Fruit fly (Drosophila melanogaster) whole organism, embryonic: ENCODE data around the gene pyx.

Experiments
- Bdp1 ChIP-seq: fragments of 200-800 bp; sonication (Bioruptor generic); optimal IDR thresholded peaks from 3 replicates; lab custom pipeline; 2016; ENCODE audit warnings: missing biosample characterization, missing genetic modification characterization
- Bgb ChIP-seq: fragments of 200-800 bp; sonication (Bioruptor generic); IDR thresholded peaks from 2 replicates; pipeline ENCODE4 v1.3.6; 2022; ENCODE audit warnings: missing biosample characterization, missing genetic modification characterization; ENCODE audit not compliant: partially characterized antibody
- CG13287 ChIP-seq: fragments of 200-800 bp; sonication (Bioruptor generic); IDR thresholded peaks from 2 replicates; pipeline ENCODE4 v1.3.6; 2022; ENCODE audit warnings: missing biosample characterization, missing genetic modification characterization; ENCODE audit not compliant: partially characterized antibody
- CG13894 ChIP-seq: fragments of 200-800 bp; sonication (Bioruptor generic); optimal IDR thresholded peaks from 3 replicates; lab custom pipeline; 2018; ENCODE audit warnings: missing biosample characterization, mild to moderate bottlenecking, missing genetic modification characterization, moderate library complexity
- CG15601 ChIP-seq: fragments of 200-800 bp; sonication (Bioruptor generic); optimal IDR thresholded peaks from 3 replicates; lab custom pipeline; 2019; ENCODE audit warnings: missing biosample characterization, mild to moderate bottlenecking, missing genetic modification characterization, moderate library complexity
- CG16779 ChIP-seq: fragments of 200-800 bp; sonication (Bioruptor generic); IDR thresholded peaks from 2 replicates; pipeline ENCODE4 v1.3.6; 2022; ENCODE audit warnings: missing biosample characterization, missing genetic modification characterization
- CG16813 ChIP-seq: fragments of 200-800 bp; sonication (Bioruptor generic); IDR thresholded peaks from 3 replicates; pipeline ENCODE4 v1.3.6; 2022; ENCODE audit warnings: missing biosample characterization, missing genetic modification characterization; ENCODE audit not compliant: partially characterized antibody
- CG17568 ChIP-seq: fragments of 200-800 bp; sonication (Bioruptor generic); optimal IDR thresholded peaks from 2 replicates; lab custom pipeline; 2018; ENCODE audit warnings: missing biosample characterization, mild to moderate bottlenecking, missing genetic modification characterization, moderate library complexity
- CG2199 ChIP-seq: fragments of 200-800 bp; sonication (Bioruptor generic); IDR thresholded peaks from 3 replicates; pipeline ENCODE4 v1.3.6; 2022; ENCODE audit warnings: missing biosample characterization, missing genetic modification characterization
- CG3065 ChIP-seq: fragments of 200-800 bp; sonication (Bioruptor generic); optimal IDR thresholded peaks from 2 replicates; lab custom pipeline; 2016; ENCODE audit warnings: missing biosample characterization, missing genetic modification characterization
- CG4820 ChIP-seq: fragments of 200-800 bp; sonication (Bioruptor generic); optimal IDR thresholded peaks from 3 replicates; lab custom pipeline; 2016; ENCODE audit warnings: missing biosample characterization, missing genetic modification characterization
- CG6791 ChIP-seq: fragments of 200-800 bp; sonication (Bioruptor generic); IDR thresholded peaks from 3 replicates; pipeline ENCODE4 v1.3.6; 2022; ENCODE audit warnings: missing biosample characterization, missing genetic modification characterization; ENCODE audit not compliant: partially characterized antibody
- CG7357 ChIP-seq: fragments of 200-800 bp; sonication (Bioruptor generic); IDR thresholded peaks from 3 replicates; pipeline ENCODE4 v1.3.6; 2022; ENCODE audit warnings: missing biosample characterization, missing genetic modification characterization
- D ChIP-seq, 2 experiments: fragments of 200-800 bp in 1 of 2; fragments of >200 bp in 1 of 2; sonication (Bioruptor generic) in 1 of 2; optimal IDR thresholded peaks; 2 replicates in 1 of 2; 3 replicates in 1 of 2; lab custom pipeline; 2017; ENCODE audit warnings: mild to moderate bottlenecking in 1 of 2, missing biosample characterization in 1 of 2, missing genetic modification characterization in 1 of 2, missing genetic modification reagents in 1 of 2
- Doc2 ChIP-seq: fragments of 200-800 bp; sonication (Bioruptor generic); IDR thresholded peaks from 2 replicates; pipeline ENCODE4 v1.3.6; 2022; ENCODE audit warnings: missing biosample characterization, missing genetic modification characterization
- Fer3 ChIP-seq: fragments of 200-800 bp; sonication (Bioruptor generic); optimal IDR thresholded peaks from 2 replicates; lab custom pipeline; 2018; ENCODE audit warnings: missing biosample characterization, mild to moderate bottlenecking, missing genetic modification characterization, moderate library complexity
- HLH4C ChIP-seq: fragments of 200-800 bp; sonication (Bioruptor generic); IDR thresholded peaks from 3 replicates; pipeline ENCODE4 v1.3.6; 2022; ENCODE audit warnings: missing biosample characterization, missing genetic modification characterization; ENCODE audit not compliant: partially characterized antibody
- HLHmδ ChIP-seq: fragments of 200-800 bp; sonication (Bioruptor generic); optimal IDR thresholded peaks from 2 replicates; lab custom pipeline; 2018; ENCODE audit warnings: missing biosample characterization, mild to moderate bottlenecking, missing genetic modification characterization, moderate library complexity
- HmgD ChIP-seq: fragments of 200-800 bp; sonication (Bioruptor generic); optimal IDR thresholded peaks from 3 replicates; lab custom pipeline; 2016; ENCODE audit warnings: missing biosample characterization, missing genetic modification characterization
- Mad ChIP-seq: fragments of 200-800 bp; sonication (Bioruptor generic); optimal IDR thresholded peaks from 2 replicates; lab custom pipeline; 2016; ENCODE audit warnings: missing biosample characterization, missing genetic modification characterization
- Med ChIP-seq: fragments of 200-800 bp; sonication (Bioruptor generic); peaks from one replicate; lab custom pipeline; 2016; ENCODE audit warnings: missing biosample characterization, missing genetic modification characterization, mild to moderate bottlenecking, inconsistent platforms, moderate library complexity
- Nf-YB ChIP-seq: fragments of 200-800 bp; sonication (Bioruptor generic); optimal IDR thresholded peaks from 3 replicates; lab custom pipeline; 2019; ENCODE audit warnings: missing biosample characterization, mild to moderate bottlenecking, missing genetic modification characterization, moderate library complexity
- Opbp ChIP-seq: fragments of 200-800 bp; sonication (Bioruptor generic); IDR thresholded peaks from 3 replicates; pipeline ENCODE4 v1.3.6; 2022; ENCODE audit warnings: missing biosample characterization, missing genetic modification characterization; ENCODE audit not compliant: partially characterized antibody
- Trl ChIP-seq, 3 experiments: fragments of >200 bp in 2 of 3; fragments of 200-800 bp in 1 of 3; sonication (Bioruptor generic) in 1 of 3; optimal IDR thresholded peaks; 2 replicates in 1 of 3; 3 replicates in 2 of 3; lab custom pipeline; 2016 to 2017; ENCODE audit warnings: missing biosample characterization in 1 of 3, missing genetic modification characterization in 1 of 3
- YL-1 ChIP-seq: fragments of 200-800 bp; sonication (Bioruptor generic); optimal IDR thresholded peaks from 3 replicates; lab custom pipeline; 2017; ENCODE audit warnings: missing biosample characterization, mild to moderate bottlenecking, missing genetic modification characterization
- amos ChIP-seq: fragments of 200-800 bp; sonication (Bioruptor generic); IDR thresholded peaks from 2 replicates; pipeline ENCODE4 v1.3.6; 2022; ENCODE audit warnings: missing biosample characterization, missing genetic modification characterization; ENCODE audit not compliant: partially characterized antibody
- ato ChIP-seq: fragments of 200-800 bp; sonication (Bioruptor generic); IDR thresholded peaks from 2 replicates; pipeline ENCODE4 v1.3.6; 2022; ENCODE audit warnings: missing biosample characterization, missing genetic modification characterization; ENCODE audit not compliant: partially characterized antibody
- bbx ChIP-seq: fragments of 200-800 bp; sonication (Bioruptor generic); IDR thresholded peaks from 2 replicates; pipeline ENCODE4 v1.3.6; 2022; ENCODE audit warnings: missing biosample characterization, missing genetic modification characterization; ENCODE audit not compliant: partially characterized antibody
- cg ChIP-seq: fragments of 200-800 bp; sonication (Bioruptor generic); optimal IDR thresholded peaks from 3 replicates; lab custom pipeline; 2019; ENCODE audit warnings: missing biosample characterization, mild to moderate bottlenecking, missing genetic modification characterization, moderate library complexity
- chinmo ChIP-seq: fragments of 200-800 bp; sonication (Bioruptor generic); IDR thresholded peaks from 4 replicates; pipeline ENCODE4 v1.3.6; 2022; ENCODE audit warnings: missing biosample characterization, missing genetic modification characterization; ENCODE audit not compliant: partially characterized antibody
- chm ChIP-seq: fragments of 200-800 bp; sonication (Bioruptor generic); IDR thresholded peaks from 2 replicates; pipeline ENCODE4 v1.3.6; 2022; ENCODE audit warnings: missing biosample characterization, missing genetic modification characterization
- hbn ChIP-seq: fragments of 200-800 bp; sonication (Bioruptor generic); IDR thresholded peaks from 2 replicates; pipeline ENCODE4 v1.3.6; 2022; ENCODE audit warnings: missing biosample characterization, missing genetic modification characterization; ENCODE audit not compliant: partially characterized antibody
- her ChIP-seq: fragments of 200-800 bp; sonication (Bioruptor generic); optimal IDR thresholded peaks from 2 replicates; lab custom pipeline; 2016; ENCODE audit warnings: missing biosample characterization, missing genetic modification characterization
- ken ChIP-seq: fragments of 200-800 bp; sonication (Bioruptor generic); IDR thresholded peaks from 3 replicates; pipeline ENCODE4 v1.3.6; 2022; ENCODE audit warnings: missing biosample characterization, missing genetic modification characterization
- knrl ChIP-seq: fragments of 200-800 bp; sonication (Bioruptor generic); IDR thresholded peaks from 3 replicates; pipeline ENCODE4 v1.3.6; 2022; ENCODE audit warnings: missing biosample characterization, missing genetic modification characterization; ENCODE audit not compliant: partially characterized antibody
- nerfin-1 ChIP-seq: fragments of 200-800 bp; sonication (Bioruptor generic); optimal IDR thresholded peaks from 3 replicates; lab custom pipeline; 2019; ENCODE audit warnings: missing biosample characterization, mild to moderate bottlenecking, missing genetic modification characterization, moderate library complexity
- nerfin-2 ChIP-seq: fragments of 200-800 bp; sonication (Bioruptor generic); IDR thresholded peaks from 2 replicates; pipeline ENCODE4 v1.3.6; 2022; ENCODE audit warnings: missing biosample characterization, missing genetic modification characterization; ENCODE audit not compliant: partially characterized antibody
- nom ChIP-seq: fragments of 200-800 bp; sonication (Bioruptor generic); optimal IDR thresholded peaks from 2 replicates; lab custom pipeline; 2017; ENCODE audit warnings: missing biosample characterization, missing genetic modification characterization, mild to moderate bottlenecking, moderate library complexity, missing genetic modification reagents
- pros ChIP-seq: fragments of 200-800 bp; sonication (Bioruptor generic); optimal IDR thresholded peaks from 3 replicates; lab custom pipeline; 2019; ENCODE audit warnings: missing biosample characterization, mild to moderate bottlenecking, missing genetic modification characterization, moderate library complexity
- sob ChIP-seq: fragments of 200-800 bp; sonication (Bioruptor generic); IDR thresholded peaks from 2 replicates; pipeline ENCODE4 v1.3.6; 2022; ENCODE audit warnings: missing biosample characterization, missing genetic modification characterization
- tna ChIP-seq: fragments of 200-800 bp; sonication (Bioruptor generic); IDR thresholded peaks from 2 replicates; pipeline ENCODE4 v1.3.6; 2022; ENCODE audit warnings: missing biosample characterization, missing genetic modification characterization; ENCODE audit not compliant: partially characterized antibody
- twi ChIP-seq: fragments of 200-800 bp; optimal IDR thresholded peaks from 2 replicates; lab custom pipeline; 2019; ENCODE audit warnings: missing biosample characterization, mild to moderate bottlenecking, missing genetic modification characterization, moderate library complexity
- unpg ChIP-seq: fragments of 200-800 bp; sonication (Bioruptor generic); optimal IDR thresholded peaks from 3 replicates; lab custom pipeline; 2018; ENCODE audit warnings: missing biosample characterization, mild to moderate bottlenecking, missing genetic modification characterization, moderate library complexity
- vvl ChIP-seq: fragments of 200-800 bp; sonication (Bioruptor generic); IDR thresholded peaks from 2 replicates; pipeline ENCODE4 v1.3.6; 2022; ENCODE audit warnings: missing biosample characterization, missing genetic modification characterization

The pyx gene

dm6 chr3L:271501-272249, 48.8 kb upstream of the pyx start (continued):
- no peak for TF ChIP-seq Doc2 (GFP tag; lab: Robert Waterston, UW)
- TF ChIP-seq hbn (GFP tag; lab: Robert Waterston, UW), result 0 out of 2 replicates have a peak, but pooled peaks have one; percentile 17
- TF ChIP-seq nerfin-2, result peak; percentile 29; the same call in 1 of the 2 replicates
- TF ChIP-seq CG16779 (GFP tag; lab: Robert Waterston, UW), result 0 out of 2 replicates have a peak, but pooled peaks have one; percentile 44
- TF ChIP-seq tna (GFP tag; lab: Robert Waterston, UW), result peak; percentile 67
- peak; percentile 92; the same call in 3 of the 4 replicates for TF ChIP-seq chinmo (GFP tag; lab: Robert Waterston, UW)
- peak; percentile 39; the same call in 1 of the 3 replicates for TF ChIP-seq HLH4C (GFP tag; lab: Robert Waterston, UW)
- peak; percentile 47; the same call in 1 of the 2 replicates for TF ChIP-seq vvl
- TF ChIP-seq pros, result peak; percentile 99
- TF ChIP-seq CG4820 (GFP tag; lab: Kevin White, UChicago), result no peak
- TF ChIP-seq HLHmδ (GFP tag; lab: Kevin White, UChicago), result peak; percentile 75
- TF ChIP-seq CG13894 (tag; lab: Kevin White, UChicago), result peak; percentile 43
- peak; percentile 80 for TF ChIP-seq chm (GFP tag; lab: Robert Waterston, UW)
- peak; percentile 63; the same call in 1 of the 3 replicates for TF ChIP-seq Opbp
- TF ChIP-seq Bgb (GFP tag; lab: Robert Waterston, UW), result peak; percentile 76
- TF ChIP-seq Fer3 (tag; lab: Kevin White, UChicago), result no peak
- TF ChIP-seq Med, result peak; percentile 72
- no peak for TF ChIP-seq CG17568
- peak; percentile 78 for TF ChIP-seq bbx (GFP tag; lab: Robert Waterston, UW)
- peak; percentile 16 for TF ChIP-seq her (GFP tag; lab: Kevin White, UChicago)
- no peak for TF ChIP-seq Bdp1 (GFP tag; lab: Kevin White, UChicago)
- TF ChIP-seq unpg (GFP tag; lab: Kevin White, UChicago), result no peak
- peak; percentile 93 for TF ChIP-seq twi (tag; lab: Kevin White, UChicago)
- TF ChIP-seq CG16813 (GFP tag; lab: Robert Waterston, UW), result no peak
- TF ChIP-seq Nf-YB (GFP tag; lab: Kevin White, UChicago), result no peak
- peak; percentile 78 for TF ChIP-seq nerfin-1 (tag; lab: Kevin White, UChicago)
- TF ChIP-seq knrl (GFP tag; lab: Robert Waterston, UW), result 0 out of 3 replicates have a peak, but pooled peaks have one; percentile 22
- no peak for TF ChIP-seq CG3065
- no peak for TF ChIP-seq CG15601 (tag; lab: Kevin White, UChicago)
- TF ChIP-seq D (optimal IDR thresholded peaks at IDR 0.05; lab: Kevin White, UChicago), result peak; percentile 58
- no peak for TF ChIP-seq D (GFP tag; optimal IDR thresholded peaks at IDR 0.05; lab: Kevin White, UChicago)
- no peak for TF ChIP-seq YL-1 (GFP tag; lab: Kevin White, UChicago)
- no peak for TF ChIP-seq Mad
- TF ChIP-seq CG7357 (GFP tag; lab: Robert Waterston, UW), result no peak
- TF ChIP-seq amos (GFP tag; lab: Robert Waterston, UW), result peak; percentile 53; the same call in 1 of the 2 replicates
- peak; percentile 31; the same call in 1 of the 2 replicates for TF ChIP-seq sob (GFP tag; lab: Robert Waterston, UW)
- no peak for TF ChIP-seq HmgD (GFP tag; lab: Kevin White, UChicago)
- TF ChIP-seq Trl (optimal IDR thresholded peaks at IDR 0.05; lab: Kevin White, UChicago), result peak; percentile 88 to 91
- no peak for TF ChIP-seq Trl (GFP tag; optimal IDR thresholded peaks at IDR 0.05; lab: Kevin White, UChicago)
- peak; percentile 64; the same call in 1 of the 2 replicates for TF ChIP-seq ato
- peak; percentile 43; the same call in 1 of the 3 replicates for TF ChIP-seq CG6791
- TF ChIP-seq ken (GFP tag; lab: Robert Waterston, UW), result no peak
- TF ChIP-seq CG2199, result peak; percentile 92; the same call in 2 of the 3 replicates
- TF ChIP-seq CG13287 (GFP tag; lab: Robert Waterston, UW), result peak; percentile 51; the same call in 1 of the 2 replicates
- peak; percentile 25 for TF ChIP-seq cg (GFP tag; lab: Kevin White, UChicago)
- peak; percentile 43 for TF ChIP-seq nom (GFP tag; lab: Kevin White, UChicago)
